Worm (Caenorhabditis elegans): ENCODE results near the gene W09D10.5.

Gene W09D10.5

ce11 chrIII:10742382-10742860, 31.1 kb upstream of the W09D10.5 start, which contains the start of the genes tbb-1 and rib-2:
TSS of gene tbb-1 (minus strand) at chrIII:10742432.
TSS of gene rib-2 (plus strand) at chrIII:10742810.
- TF ChIP-seq T22C8.4 (GFP tag; IDR thresholded peaks at IDR 0.05) = no peak
- TF ChIP-seq ztf-23 (GFP tag; IDR thresholded peaks at IDR 0.05) = peak; percentile 97

ce11 chrIII:10740518-10740917, 29.2 kb upstream of the W09D10.5 start, which contains the start of gene K01G5.8:
TSS of gene K01G5.8 (minus strand) at chrIII:10740772.
- TF ChIP-seq klf-2 (GFP tag; conservative IDR thresholded peaks at IDR 0.05) = no peak
- TF ChIP-seq ztf-29 (GFP tag; IDR thresholded peaks at IDR 0.05) = no peak
- no peak for TF ChIP-seq ztf-23 (GFP tag; IDR thresholded peaks at IDR 0.05)
- TF ChIP-seq ref-1 (GFP tag; conservative IDR thresholded peaks at IDR 0.05) = no peak
- TF ChIP-seq T22C8.4 (GFP tag; IDR thresholded peaks at IDR 0.05) = no peak
- TF ChIP-seq tab-1 (GFP tag; IDR thresholded peaks at IDR 0.05) = no peak
- TF ChIP-seq med-1 (GFP tag; optimal IDR thresholded peaks at IDR 0.05; ENCODE audit: insufficient read depth) = no peak
- no peak for TF ChIP-seq cog-1 (tag; optimal IDR thresholded peaks at IDR 0.05)
- TF ChIP-seq flt-1 (GFP tag; IDR thresholded peaks at IDR 0.05) = no peak

- TF ChIP-seq tab-1 (GFP tag; IDR thresholded peaks at IDR 0.05) (no peak), ztf-23 (GFP tag; IDR thresholded peaks at IDR 0.05) (peak; percentile 83), ztf-29 (GFP tag; IDR thresholded peaks at IDR 0.05) (no peak), flt-1 (GFP tag; IDR thresholded peaks at IDR 0.05) (0 out of 2 replicates have a peak, but pooled peaks have one; percentile 51)
Observed at ce11 chrIII:10739902-10740301, 28.6 kb upstream of the W09D10.5 start.

ce11 chrIII:10739455-10739854, 28.1 kb upstream of the W09D10.5 start, which contains the start of gene smap-1:
TSS of gene smap-1 (minus strand) at chrIII:10739792.
- TF ChIP-seq klf-2 (GFP tag; conservative IDR thresholded peaks at IDR 0.05) (no peak), ztf-29 (GFP tag; IDR thresholded peaks at IDR 0.05) (no peak)

ce11 chrIII:10738081-10738480, 26.7 kb upstream of the W09D10.5 start:
- TF ChIP-seq tab-1 (GFP tag; IDR thresholded peaks at IDR 0.05) = no peak
- no peak for TF ChIP-seq ztf-23 (GFP tag; IDR thresholded peaks at IDR 0.05)
- no peak for TF ChIP-seq klf-2 (GFP tag; conservative IDR thresholded peaks at IDR 0.05)
- TF ChIP-seq ztf-29 (GFP tag; IDR thresholded peaks at IDR 0.05) = no peak
- no peak for TF ChIP-seq med-1 (GFP tag; optimal IDR thresholded peaks at IDR 0.05; ENCODE audit: insufficient read depth)
- TF ChIP-seq flt-1 (GFP tag; IDR thresholded peaks at IDR 0.05) = no peak
- no peak for TF ChIP-seq T22C8.4 (GFP tag; IDR thresholded peaks at IDR 0.05)
- TF ChIP-seq cog-1 (tag; optimal IDR thresholded peaks at IDR 0.05) = no peak
- no peak for TF ChIP-seq ref-1 (GFP tag; conservative IDR thresholded peaks at IDR 0.05)

- TF ChIP-seq ztf-23 (GFP tag; IDR thresholded peaks at IDR 0.05) (no peak), ref-1 (GFP tag; conservative IDR thresholded peaks at IDR 0.05) (no peak), ztf-29 (GFP tag; IDR thresholded peaks at IDR 0.05) (no peak), med-1 (GFP tag; optimal IDR thresholded peaks at IDR 0.05; ENCODE audit: insufficient read depth) (no peak), flt-1 (GFP tag; IDR thresholded peaks at IDR 0.05) (no peak), tab-1 (GFP tag; IDR thresholded peaks at IDR 0.05) (no peak), klf-2 (GFP tag; conservative IDR thresholded peaks at IDR 0.05) (no peak), cog-1 (tag; optimal IDR thresholded peaks at IDR 0.05) (no peak), T22C8.4 (GFP tag; IDR thresholded peaks at IDR 0.05) (no peak)
Observed at ce11 chrIII:10736322-10736985, 25.1 kb upstream of the W09D10.5 start.

- TF ChIP-seq klf-2 (GFP tag; conservative IDR thresholded peaks at IDR 0.05) (no peak), T22C8.4 (GFP tag; IDR thresholded peaks at IDR 0.05) (no peak), ztf-29 (GFP tag; IDR thresholded peaks at IDR 0.05) (no peak), flt-1 (GFP tag; IDR thresholded peaks at IDR 0.05) (no peak), tab-1 (GFP tag; IDR thresholded peaks at IDR 0.05) (no peak), ztf-23 (GFP tag; IDR thresholded peaks at IDR 0.05) (no peak), ref-1 (GFP tag; conservative IDR thresholded peaks at IDR 0.05) (no peak), cog-1 (tag; optimal IDR thresholded peaks at IDR 0.05) (no peak), med-1 (GFP tag; optimal IDR thresholded peaks at IDR 0.05; ENCODE audit: insufficient read depth) (no peak)
Observed at ce11 chrIII:10734511-10735233, 23.3 kb upstream of the W09D10.5 start.

- TF ChIP-seq klf-2 (GFP tag; conservative IDR thresholded peaks at IDR 0.05) (no peak), flt-1 (GFP tag; IDR thresholded peaks at IDR 0.05) (no peak), cog-1 (tag; optimal IDR thresholded peaks at IDR 0.05) (no peak), ref-1 (GFP tag; conservative IDR thresholded peaks at IDR 0.05) (no peak)
Observed at ce11 chrIII:10733300-10733699, 22.0 kb upstream of the W09D10.5 start.

- no peak for TF ChIP-seq tab-1 (GFP tag; IDR thresholded peaks at IDR 0.05)
Observed at ce11 chrIII:10730510-10730909, 19.2 kb upstream of the W09D10.5 start, which contains the start of gene tat-3. TSS of gene tat-3 (minus strand) at chrIII:10730705.

ce11 chrIII:10721056-10721455, 9.7 kb upstream of the W09D10.5 start:
- TF ChIP-seq med-1 (GFP tag; optimal IDR thresholded peaks at IDR 0.05; ENCODE audit: insufficient read depth) (no peak), T22C8.4 (GFP tag; IDR thresholded peaks at IDR 0.05) (no peak), klf-2 (GFP tag; conservative IDR thresholded peaks at IDR 0.05) (no peak), cog-1 (tag; optimal IDR thresholded peaks at IDR 0.05) (no peak), ztf-23 (GFP tag; IDR thresholded peaks at IDR 0.05) (no peak)

All from whole organism, midembryonic.